Worm (Caenorhabditis elegans) whole organism, L1 larva: ENCODE measurements around the gene prx-19.

Experiments used
- ama-1 ChIP-seq: fragments of 150-350 bp; optimal IDR thresholded peaks from 2 replicates; lab custom pipeline; 2014
- ces-1 ChIP-seq: fragments of 150-350 bp; optimal IDR thresholded peaks from 2 replicates; lab custom pipeline; 2014; ENCODE audit warnings: missing biosample characterization, missing genetic modification reagents, missing genetic modification characterization
- ets-5 ChIP-seq: fragments of 200-800 bp; sonication (Bioruptor generic); IDR thresholded peaks from 2 replicates; pipeline ENCODE4 v1.3.6; 2022; ENCODE audit warnings: missing genetic modification characterization, missing compliant biosample characterization
- grh-1 ChIP-seq: fragments of 200-800 bp; sonication (Bioruptor generic); IDR thresholded peaks from 2 replicates; pipeline ENCODE4 v1.3.6; 2022; ENCODE audit warnings: missing genetic modification reagents, missing genetic modification characterization, missing compliant biosample characterization
- lin-13 ChIP-seq: fragments of 150-350 bp; optimal IDR thresholded peaks from 2 replicates; lab custom pipeline; 2014; ENCODE audit warnings: missing biosample characterization, missing genetic modification reagents, missing genetic modification characterization
- nhr-12 ChIP-seq: sonication (generic microtip); optimal IDR thresholded peaks from 2 replicates; lab custom pipeline; 2017; ENCODE audit warnings: missing biosample characterization, missing genetic modification characterization

DNA sequence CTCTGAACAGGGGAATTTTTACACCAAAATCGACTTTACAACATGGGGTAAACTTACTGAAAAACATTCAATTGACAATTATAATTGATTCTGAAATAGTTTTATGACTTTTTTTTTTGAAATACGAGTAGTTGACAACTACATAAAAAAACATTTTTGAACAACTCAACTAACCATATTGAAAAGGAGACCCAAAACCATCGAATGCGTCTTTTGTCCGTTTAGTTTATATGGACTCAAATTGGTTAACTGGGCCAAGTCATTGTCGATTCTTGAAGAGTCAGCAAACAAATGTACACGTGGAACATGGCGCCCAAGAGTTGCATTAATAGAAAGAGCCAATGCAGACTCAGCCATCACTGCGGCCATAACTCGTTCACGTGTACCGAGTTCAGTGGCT is 42.6 kb downstream of the prx-19 start:
- no peak for TF ChIP-seq grh-1 (GFP tag; lab: Robert Waterston, UW)
- TF ChIP-seq ets-5, result no peak
- TF ChIP-seq lin-13, result no peak
- no peak for TF ChIP-seq ama-1 (lab: Kevin White, UChicago)
- no peak for TF ChIP-seq ces-1 (GFP tag; lab: Kevin White, UChicago)
- TF ChIP-seq nhr-12, result no peak
